Worm (Caenorhabditis elegans): ENCODE measurements around the gene M176.16.

DNA sequence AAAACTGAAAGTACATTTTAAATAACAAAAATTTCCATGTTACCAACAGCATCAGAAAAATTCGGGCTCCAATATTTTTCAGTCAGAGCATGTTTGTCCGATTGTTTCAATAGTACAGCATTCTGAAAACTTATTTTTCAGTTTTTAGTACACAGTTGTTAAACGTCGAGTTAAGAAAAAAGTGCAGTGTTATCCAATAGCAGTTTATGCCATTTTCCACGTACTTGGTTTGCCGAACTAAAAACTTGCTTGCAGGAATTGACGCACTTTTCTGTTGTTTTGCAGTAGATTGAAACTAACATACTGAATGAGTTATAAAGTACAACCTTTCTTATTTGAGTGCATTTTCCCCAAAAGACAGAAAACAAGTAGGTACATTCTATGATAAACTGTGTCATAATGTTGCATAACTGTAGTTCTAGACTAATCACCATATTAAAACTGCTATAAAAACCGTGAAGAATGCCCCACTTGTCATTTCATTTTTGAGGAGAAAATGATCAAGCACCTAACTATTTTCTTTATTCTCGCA, 19.9 kb upstream of the M176.16 start, which contains the start of the genes Y51B9A.14 and Y51B9A.8:
- no peak for TF ChIP-seq flt-1 (GFP tag; IDR thresholded peaks at IDR 0.05)
- no peak for TF ChIP-seq cog-1 (tag; optimal IDR thresholded peaks at IDR 0.05)

All from whole organism, midembryonic.